Worm (Caenorhabditis elegans): ENCODE results near the gene C54F6.17.
"Not testable (repeated sequence)": the region's sequence is repeated elsewhere in the genome, so short reads cannot be mapped to it uniquely, and the experiment has no call there.

C54F6.17 gene

ce11 chrV:7506207-7506606 is 21.0 kb upstream of the C54F6.17 start:
- TF ChIP-seq nfya-1 (tag; optimal IDR thresholded peaks at IDR 0.05; ENCODE audit: insufficient read depth) (no peak), ZK546.5 (tag; optimal IDR thresholded peaks at IDR 0.05) (no peak), elt-2 (tag; optimal IDR thresholded peaks at IDR 0.05) (peak; percentile 23), daf-12 (tag; optimal IDR thresholded peaks at IDR 0.05) (no peak), nhr-43 (tag; optimal IDR thresholded peaks at IDR 0.05; ENCODE audit: poor library complexity, severe bottlenecking) (peak; percentile 25)

ce11 chrV:7508566-7509044 is 18.6 kb upstream of the C54F6.17 start, which contains the start of the genes str-31 and nhr-172:
TSS of gene str-31 (minus strand) at chrV:7508666.
TSS of gene nhr-172 (plus strand) at chrV:7508994.
- peak; percentile 56 for TF ChIP-seq nhr-23 (tag; optimal IDR thresholded peaks at IDR 0.05)
- no peak for TF ChIP-seq sea-2 (GFP tag; optimal IDR thresholded peaks at IDR 0.05)

ce11 chrV:7511465-7511864 is 15.8 kb upstream of the C54F6.17 start, which contains the start of gene nhr-171:
TSS of gene nhr-171 (plus strand) at chrV:7511765.
- TF ChIP-seq aly-2, nhr-67, fkh-2 (tag; optimal IDR thresholded peaks at IDR 0.05): not testable (repeated sequence)

ce11 chrV:7514939-7515338 is 12.3 kb upstream of the C54F6.17 start, which contains the start of gene srb-18:
TSS of gene srb-18 (plus strand) at chrV:7515239.
- TF ChIP-seq egl-5 (tag; optimal IDR thresholded peaks at IDR 0.05) (no peak), jun-1 (tag; optimal IDR thresholded peaks at IDR 0.05) (no peak), mdl-1 (tag; optimal IDR thresholded peaks at IDR 0.05) (no peak), elt-2 (tag; optimal IDR thresholded peaks at IDR 0.05) (no peak), ceh-16 (tag; optimal IDR thresholded peaks at IDR 0.05) (no peak), fkh-2 (tag; optimal IDR thresholded peaks at IDR 0.05) (no peak)

ce11 chrV:7520077-7520476 is 7.2 kb upstream of the C54F6.17 start, which contains the start of gene srb-19:
TSS of gene srb-19 (minus strand) at chrV:7520177.
- TF ChIP-seq egl-27 (tag; optimal IDR thresholded peaks at IDR 0.05) (no peak), zag-1 (tag; optimal IDR thresholded peaks at IDR 0.05) (no peak), ZK546.5 (tag; optimal IDR thresholded peaks at IDR 0.05) (no peak), nhr-25 (tag; optimal IDR thresholded peaks at IDR 0.05) (no peak), nhr-43 (tag; optimal IDR thresholded peaks at IDR 0.05; ENCODE audit: poor library complexity, severe bottlenecking) (no peak), elt-2 (tag; optimal IDR thresholded peaks at IDR 0.05) (no peak), daf-12 (tag; optimal IDR thresholded peaks at IDR 0.05) (no peak), pha-4 (tag; optimal IDR thresholded peaks at IDR 0.05) (no peak), elt-3 (tag; optimal IDR thresholded peaks at IDR 0.05) (no peak), tbx-2 (tag; optimal IDR thresholded peaks at IDR 0.05) (no peak), ztf-11 (tag; optimal IDR thresholded peaks at IDR 0.05) (no peak), nhr-28 (tag; optimal IDR thresholded peaks at IDR 0.05) (no peak)

ce11 chrV:7521304-7521703 is 5.9 kb upstream of the C54F6.17 start:
- TF ChIP-seq pqm-1 (tag; optimal IDR thresholded peaks at IDR 0.05) (peak; percentile 89), ztf-4 (tag; optimal IDR thresholded peaks at IDR 0.05) (no peak), elt-2 (tag; optimal IDR thresholded peaks at IDR 0.05) (peak; percentile 75)

- no peak for TF ChIP-seq jun-1 (tag; optimal IDR thresholded peaks at IDR 0.05)
- TF ChIP-seq pha-4 (tag; optimal IDR thresholded peaks at IDR 0.05): no peak
- no peak for TF ChIP-seq ztf-11 (tag; optimal IDR thresholded peaks at IDR 0.05)
- TF ChIP-seq mml-1 (tag; optimal IDR thresholded peaks at IDR 0.05): no peak
- no peak for TF ChIP-seq lsy-12 (tag; optimal IDR thresholded peaks at IDR 0.05)
- no peak for TF ChIP-seq elt-1 (tag; optimal IDR thresholded peaks at IDR 0.05)
- TF ChIP-seq nhr-76 (tag; optimal IDR thresholded peaks at IDR 0.05): no peak
- no peak for TF ChIP-seq elt-3 (tag; optimal IDR thresholded peaks at IDR 0.05)
- no peak for TF ChIP-seq fkh-10 (GFP tag; optimal IDR thresholded peaks at IDR 0.05)
- no peak for TF ChIP-seq ceh-16 (tag; optimal IDR thresholded peaks at IDR 0.05)
- TF ChIP-seq sea-2 (GFP tag; optimal IDR thresholded peaks at IDR 0.05): no peak
- TF ChIP-seq snpc-4 (tag; optimal IDR thresholded peaks at IDR 0.05): no peak
- no peak for TF ChIP-seq elt-2 (tag; optimal IDR thresholded peaks at IDR 0.05)
- no peak for TF ChIP-seq fkh-2 (tag; optimal IDR thresholded peaks at IDR 0.05)
- no peak for TF ChIP-seq tbx-2 (tag; optimal IDR thresholded peaks at IDR 0.05)
- TF ChIP-seq nhr-237 (tag; optimal IDR thresholded peaks at IDR 0.05): no peak
- no peak for TF ChIP-seq unc-62 (GFP tag; optimal IDR thresholded peaks at IDR 0.05)
Observed at ce11 chrV:7522279-7522678, 5.0 kb upstream of the C54F6.17 start, which contains the start of gene C54F6.15. TSS of gene C54F6.15 (minus strand) at chrV:7522379.

Data from whole organism, L3 larva.